Fruit fly (Drosophila melanogaster): ENCODE data around the gene CG11597.
A peak's percentile ranks its signal among the peaks of the same experiment; 100 is the strongest.

The CG11597 gene

dm6 chr3L:11828730-11829129 is 6.7 kb upstream of the CG11597 start, which contains the start of gene CG7264:
CG7264 (plus strand) TSS chr3L:11829030.
- no peak for TF ChIP-seq EcR (GFP tag; optimal IDR thresholded peaks at IDR 0.05)
- no peak for TF ChIP-seq pan (optimal IDR thresholded peaks at IDR 0.05)
- TF ChIP-seq CG8478 (optimal IDR thresholded peaks at IDR 0.05), result no peak
- TF ChIP-seq psq (optimal IDR thresholded peaks at IDR 0.05), result no peak
- no peak for TF ChIP-seq usp (GFP tag; optimal IDR thresholded peaks at IDR 0.05)
- no peak for TF ChIP-seq Dll (optimal IDR thresholded peaks at IDR 0.05)

- TF ChIP-seq Dll (optimal IDR thresholded peaks at IDR 0.05), result no peak
Measured at dm6 chr3L:11825560-11826153, 3.6 kb upstream of the CG11597 start, which contains the start of gene CG32095. CG32095 (minus strand) TSS chr3L:11825732.

dm6 chr3L:11822446-11823334 is 615 bp upstream of the CG11597 start, which contains the start of gene RpL10Ab:
RpL10Ab (plus strand) TSS chr3L:11822851.
- TF ChIP-seq CG8478 (optimal IDR thresholded peaks at IDR 0.05), result no peak
- no peak for TF ChIP-seq usp (GFP tag; optimal IDR thresholded peaks at IDR 0.05)
- TF ChIP-seq pan (optimal IDR thresholded peaks at IDR 0.05), result no peak
- no peak for TF ChIP-seq psq (optimal IDR thresholded peaks at IDR 0.05)
- TF ChIP-seq EcR (GFP tag; optimal IDR thresholded peaks at IDR 0.05), result no peak
- no peak for TF ChIP-seq Dll (optimal IDR thresholded peaks at IDR 0.05)

dm6 chr3L:11819639-11820456 is 2.2 kb downstream of the CG11597 start:
- TF ChIP-seq EcR (GFP tag; optimal IDR thresholded peaks at IDR 0.05) (no peak), Dll (optimal IDR thresholded peaks at IDR 0.05) (peak; percentile 41), pan (optimal IDR thresholded peaks at IDR 0.05) (no peak), CG8478 (optimal IDR thresholded peaks at IDR 0.05) (no peak), usp (GFP tag; optimal IDR thresholded peaks at IDR 0.05) (no peak), psq (optimal IDR thresholded peaks at IDR 0.05) (no peak)

- no peak for TF ChIP-seq Dll (optimal IDR thresholded peaks at IDR 0.05)
- TF ChIP-seq psq (optimal IDR thresholded peaks at IDR 0.05), result no peak
- TF ChIP-seq pan (optimal IDR thresholded peaks at IDR 0.05), result no peak
- no peak for TF ChIP-seq CG8478 (optimal IDR thresholded peaks at IDR 0.05)
- TF ChIP-seq usp (GFP tag; optimal IDR thresholded peaks at IDR 0.05), result no peak
- no peak for TF ChIP-seq EcR (GFP tag; optimal IDR thresholded peaks at IDR 0.05)
Measured at dm6 chr3L:11816641-11817040, 5.4 kb downstream of the CG11597 start.

dm6 chr3L:11815220-11815797 is 6.8 kb downstream of the CG11597 start, which contains the start of gene CG14130:
CG14130 (plus strand) TSS chr3L:11815444.
- TF ChIP-seq EcR (GFP tag; optimal IDR thresholded peaks at IDR 0.05) (no peak), Dll (optimal IDR thresholded peaks at IDR 0.05) (no peak), psq (optimal IDR thresholded peaks at IDR 0.05) (no peak)

dm6 chr3L:11814655-11815054 is 7.4 kb downstream of the CG11597 start, which contains the start of gene Cubn2:
Cubn2 (minus strand) TSS chr3L:11814755.
- TF ChIP-seq Dll (optimal IDR thresholded peaks at IDR 0.05), result no peak
- TF ChIP-seq usp (GFP tag; optimal IDR thresholded peaks at IDR 0.05), result no peak
- no peak for TF ChIP-seq EcR (GFP tag; optimal IDR thresholded peaks at IDR 0.05)
- TF ChIP-seq CG8478 (optimal IDR thresholded peaks at IDR 0.05), result no peak
- TF ChIP-seq pan (optimal IDR thresholded peaks at IDR 0.05), result no peak
- TF ChIP-seq psq (optimal IDR thresholded peaks at IDR 0.05), result no peak

dm6 chr3L:11801622-11802021 is 20.5 kb downstream of the CG11597 start:
- no peak for TF ChIP-seq usp (GFP tag; optimal IDR thresholded peaks at IDR 0.05)
- no peak for TF ChIP-seq pan (optimal IDR thresholded peaks at IDR 0.05)
- no peak for TF ChIP-seq CG8478 (optimal IDR thresholded peaks at IDR 0.05)
- no peak for TF ChIP-seq psq (optimal IDR thresholded peaks at IDR 0.05)
- no peak for TF ChIP-seq EcR (GFP tag; optimal IDR thresholded peaks at IDR 0.05)
- TF ChIP-seq Dll (optimal IDR thresholded peaks at IDR 0.05), result no peak

- TF ChIP-seq EcR (GFP tag; optimal IDR thresholded peaks at IDR 0.05) (no peak), Dll (optimal IDR thresholded peaks at IDR 0.05) (no peak), pan (optimal IDR thresholded peaks at IDR 0.05) (no peak), psq (optimal IDR thresholded peaks at IDR 0.05) (no peak), CG8478 (optimal IDR thresholded peaks at IDR 0.05) (no peak), usp (GFP tag; optimal IDR thresholded peaks at IDR 0.05) (no peak)
Measured at dm6 chr3L:11800761-11801160, 21.3 kb downstream of the CG11597 start, which contains the start of gene Gcat. Gcat (minus strand) TSS chr3L:11800861.

dm6 chr3L:11795440-11795983 is 26.6 kb downstream of the CG11597 start, which contains the start of gene Klp68D:
Klp68D (plus strand) TSS chr3L:11795614.
- TF ChIP-seq Dll (optimal IDR thresholded peaks at IDR 0.05) (no peak), CG8478 (optimal IDR thresholded peaks at IDR 0.05) (no peak), EcR (GFP tag; optimal IDR thresholded peaks at IDR 0.05) (no peak), psq (optimal IDR thresholded peaks at IDR 0.05) (no peak), pan (optimal IDR thresholded peaks at IDR 0.05) (no peak), usp (GFP tag; optimal IDR thresholded peaks at IDR 0.05) (no peak)

dm6 chr3L:11793233-11793800 is 28.8 kb downstream of the CG11597 start, which contains the start of the genes twy and CG10907:
twy (minus strand) TSS chr3L:11793283.
CG10907 (plus strand) TSS chr3L:11793514.
- TF ChIP-seq EcR (GFP tag; optimal IDR thresholded peaks at IDR 0.05), result no peak
- no peak for TF ChIP-seq Dll (optimal IDR thresholded peaks at IDR 0.05)
- TF ChIP-seq usp (GFP tag; optimal IDR thresholded peaks at IDR 0.05), result no peak
- TF ChIP-seq pan (optimal IDR thresholded peaks at IDR 0.05), result no peak
- TF ChIP-seq psq (optimal IDR thresholded peaks at IDR 0.05), result no peak
- no peak for TF ChIP-seq CG8478 (optimal IDR thresholded peaks at IDR 0.05)
